Worm (Caenorhabditis elegans) whole organism, L4/young adult: ENCODE data around the gene D1025.1.

Source experiments
- W03F9.2 ChIP-seq: fragments of 150-350 bp; optimal IDR thresholded peaks from 2 replicates; lab custom pipeline; 2014; ENCODE audit warnings: missing biosample characterization, missing genetic modification characterization
- him-1 ChIP-seq: sonication (generic microtip); optimal IDR thresholded peaks from 2 replicates; lab custom pipeline; 2016; ENCODE audit warnings: missing genotype, missing genetic modification reagents, missing genetic modification characterization, missing compliant biosample characterization

DNA sequence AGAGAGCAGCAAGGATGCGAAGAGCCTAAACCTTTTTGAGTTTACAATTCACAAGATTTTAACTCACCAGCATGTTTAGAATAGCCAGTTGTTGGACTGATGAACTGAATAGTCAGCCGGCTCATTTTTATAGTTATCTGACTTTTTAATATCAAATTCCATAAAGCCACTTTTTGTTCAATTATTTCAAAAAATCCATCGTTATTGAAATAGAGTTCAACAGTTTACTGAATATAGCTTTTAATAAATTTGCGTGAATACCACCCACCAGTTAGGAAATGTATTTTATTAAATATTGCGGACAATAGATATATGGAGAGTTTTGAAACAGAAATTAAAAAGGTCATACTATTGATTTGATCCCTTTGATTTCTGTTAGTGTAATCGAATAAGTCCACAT, 9.5 kb downstream of the D1025.1 start, which contains the start of gene nspc-20:
- TF ChIP-seq W03F9.2 (tag; lab: Kevin White, UChicago) (no peak), him-1 (tag; lab: Kevin White, UChicago) (no peak)
